Worm (Caenorhabditis elegans): Measurements from ENCODE around the gene F52G3.1.

F52G3.1 gene

DNA sequence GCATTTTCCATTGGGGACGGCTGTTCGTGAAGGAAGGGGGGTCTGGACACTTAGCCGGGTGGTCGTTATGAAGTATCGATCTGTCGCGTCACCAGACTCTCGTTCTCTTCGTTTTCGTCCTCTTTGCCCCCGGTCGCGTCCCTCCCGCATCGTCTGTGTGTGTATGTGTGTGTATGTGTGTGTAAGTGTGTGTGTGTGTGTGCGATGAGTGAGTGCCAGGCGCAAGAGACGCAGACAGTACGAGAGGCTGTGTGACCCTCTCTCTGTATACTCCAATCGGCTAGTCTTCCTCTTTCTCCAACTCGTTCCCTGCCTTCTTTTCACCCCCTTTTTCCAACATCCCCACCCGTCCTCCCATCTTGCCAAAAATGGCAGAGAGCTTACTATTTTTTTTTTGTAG, 2.3 kb upstream of the F52G3.1 start (continued):
- TF ChIP-seq B0019.2 (GFP tag; conservative IDR thresholded peaks at IDR 0.05) (no peak), nhr-90 (tag; optimal IDR thresholded peaks at IDR 0.05) (no peak), aptf-2 (GFP tag; conservative IDR thresholded peaks at IDR 0.05) (no peak), snpc-3.4 (tag; optimal IDR thresholded peaks at IDR 0.05) (no peak), somi-1 (GFP tag; optimal IDR thresholded peaks at IDR 0.05) (peak; percentile 59), ets-4 (GFP tag; optimal IDR thresholded peaks at IDR 0.05) (peak; percentile 58), lir-1 (GFP tag; conservative IDR thresholded peaks at IDR 0.05) (peak; percentile 98), athp-1 (tag; optimal IDR thresholded peaks at IDR 0.05) (no peak), atf-7 (tag; optimal IDR thresholded peaks at IDR 0.05) (peak; percentile 45), egrh-3 (GFP tag; IDR thresholded peaks at IDR 0.05) (peak; percentile 64), ccch-3 (GFP tag; optimal IDR thresholded peaks at IDR 0.05) (no peak), attf-3 (GFP tag; conservative IDR thresholded peaks at IDR 0.05) (no peak), C17E4.6 (GFP tag; IDR thresholded peaks at IDR 0.05) (no peak), Y67H2A.10 (GFP tag; conservative IDR thresholded peaks at IDR 0.05) (0 out of 2 replicates have a peak, but pooled peaks have one; percentile 61), lin-26 (GFP tag; IDR thresholded peaks at IDR 0.05) (0 out of 2 replicates have a peak, but pooled peaks have one; percentile 39), ztf-28 (GFP tag; IDR thresholded peaks at IDR 0.05) (no peak), snpc-1.3 (tag; optimal IDR thresholded peaks at IDR 0.05; ENCODE audit: insufficient read depth) (peak; percentile 29), bed-1 (GFP tag; IDR thresholded peaks at IDR 0.05) (no peak), gei-17 (GFP tag; optimal IDR thresholded peaks at IDR 0.05) (peak; percentile 58), F52B5.7 (tag; optimal IDR thresholded peaks at IDR 0.05) (peak; percentile 53), C06A6.2 (GFP tag; conservative IDR thresholded peaks at IDR 0.05) (peak; percentile 66; the same call in 1 of the 2 replicates), chd-7 (tag; optimal IDR thresholded peaks at IDR 0.05) (peak; percentile 77), lin-40 (tag; optimal IDR thresholded peaks at IDR 0.05) (peak; percentile 81), nhr-120 (GFP tag; IDR thresholded peaks at IDR 0.05) (0 out of 2 replicates have a peak, but pooled peaks have one; percentile 28), zfh-2 (GFP tag; conservative IDR thresholded peaks at IDR 0.05) (peak; percentile 95), hlh-12 (tag; optimal IDR thresholded peaks at IDR 0.05) (no peak), mel-28 (tag; optimal IDR thresholded peaks at IDR 0.05; ENCODE audit: borderline replicate concordance) (no peak), madf-3 (GFP tag; IDR thresholded peaks at IDR 0.05) (0 out of 2 replicates have a peak, but pooled peaks have one; percentile 39), him-1 (tag; optimal IDR thresholded peaks at IDR 0.05) (no peak), snpc-4 (GFP tag; optimal IDR thresholded peaks at IDR 0.05) (no peak), snpc-4 (tag; optimal IDR thresholded peaks at IDR 0.05) (peak in 3 of 4 experiments; percentile 29 to 70 (median 51)), D2030.7 (GFP tag; IDR thresholded peaks at IDR 0.05) (no peak), rpc-1 (optimal IDR thresholded peaks at IDR 0.05) (no peak), rpc-1 (tag; optimal IDR thresholded peaks at IDR 0.05) (no peak), repo-1 (tag; optimal IDR thresholded peaks at IDR 0.05) (no peak), T26A5.8 (tag; optimal IDR thresholded peaks at IDR 0.05) (no peak), ZK185.1 (tag; optimal IDR thresholded peaks at IDR 0.05; ENCODE audit: poor library complexity, severe bottlenecking) (peak; percentile 67), ztf-18 (tag; optimal IDR thresholded peaks at IDR 0.05) (no peak), ceh-27 (GFP tag; optimal IDR thresholded peaks at IDR 0.05) (peak; percentile 92), ekl-4 (GFP tag; IDR thresholded peaks at IDR 0.05) (peak; percentile 70), zim-3 (tag; optimal IDR thresholded peaks at IDR 0.05) (no peak), ztf-3 (GFP tag; optimal IDR thresholded peaks at IDR 0.05) (peak; percentile 76), let-607 (tag; optimal IDR thresholded peaks at IDR 0.05) (peak in 1 of 2 experiments; percentile 31), ceh-40 (GFP tag; IDR thresholded peaks at IDR 0.05) (no peak), sdz-38 (tag; optimal IDR thresholded peaks at IDR 0.05) (no peak), ztf-26 (tag; optimal IDR thresholded peaks at IDR 0.05) (peak; percentile 44), tlf-1 (GFP tag; optimal IDR thresholded peaks at IDR 0.05) (peak; percentile 18), die-1 (tag; optimal IDR thresholded peaks at IDR 0.05) (peak; percentile 23), attf-6 (GFP tag; IDR thresholded peaks at IDR 0.05) (no peak)

All from whole organism, young adult.